Fruit fly (Drosophila melanogaster) whole organism, pupa: ENCODE results near the gene Nepl21.

Experiments used
- CG10348 ChIP-seq: fragments of 200-800 bp; sonication (Bioruptor generic); IDR thresholded peaks from 2 replicates; pipeline ENCODE4 v1.3.6; 2022; ENCODE audit warnings: missing biosample characterization, missing genetic modification characterization
- CG12605 ChIP-seq: fragments of 200-800 bp; sonication (Bioruptor generic); IDR thresholded peaks from 2 replicates; pipeline ENCODE4 v1.3.6; 2022; ENCODE audit warnings: missing biosample characterization, missing genetic modification characterization
- CG13204 ChIP-seq: fragments of 200-800 bp; sonication (Bioruptor generic); optimal IDR thresholded peaks from 2 replicates; lab custom pipeline; 2018; ENCODE audit warnings: missing biosample characterization, mild to moderate bottlenecking, missing genetic modification characterization, moderate library complexity
- CG17806 ChIP-seq: fragments of 200-800 bp; sonication (Bioruptor generic); optimal IDR thresholded peaks from 2 replicates; lab custom pipeline; 2018; ENCODE audit warnings: missing biosample characterization, mild to moderate bottlenecking, missing genetic modification characterization, moderate library complexity
- CG32121 ChIP-seq: fragments of 200-800 bp; sonication (Bioruptor generic); IDR thresholded peaks from 2 replicates; pipeline ENCODE4 v1.3.6; 2022; ENCODE audit warnings: missing biosample characterization, missing genetic modification characterization
- CG34367 ChIP-seq: fragments of 200-800 bp; sonication (Bioruptor generic); optimal IDR thresholded peaks from 2 replicates; lab custom pipeline; 2018; ENCODE audit warnings: missing biosample characterization, mild to moderate bottlenecking, missing genetic modification characterization
- CG9948 ChIP-seq: fragments of 200-800 bp; sonication (Bioruptor generic); optimal IDR thresholded peaks from 2 replicates; lab custom pipeline; 2018; ENCODE audit warnings: missing biosample characterization, mild to moderate bottlenecking, missing genetic modification characterization, moderate library complexity
- D1 ChIP-seq: fragments of 200-800 bp; sonication (Bioruptor generic); optimal IDR thresholded peaks from 2 replicates; lab custom pipeline; 2018; ENCODE audit warnings: missing biosample characterization, mild to moderate bottlenecking, missing genetic modification characterization, moderate library complexity
- EcR ChIP-seq: fragments of 200-800 bp; sonication (Bioruptor generic); optimal IDR thresholded peaks from 3 replicates; lab custom pipeline; 2019; ENCODE audit warnings: missing biosample characterization, missing genetic modification characterization, mild to moderate bottlenecking, moderate library complexity, missing genetic modification reagents
- Ets98B ChIP-seq: fragments of 200-800 bp; sonication (Bioruptor generic); IDR thresholded peaks from 2 replicates; pipeline ENCODE4 v1.3.6; 2022; ENCODE audit warnings: missing biosample characterization, missing genetic modification characterization
- Pif1A ChIP-seq: fragments of 200-800 bp; sonication (Bioruptor generic); optimal IDR thresholded peaks from 3 replicates; lab custom pipeline; 2016; ENCODE audit warnings: missing biosample characterization, missing genetic modification characterization
- Pif1B ChIP-seq: fragments of 200-800 bp; sonication (Bioruptor generic); optimal IDR thresholded peaks from 3 replicates; lab custom pipeline; 2016; ENCODE audit warnings: missing biosample characterization, missing genetic modification characterization
- fd96Ca ChIP-seq: fragments of 200-800 bp; sonication (Bioruptor generic); IDR thresholded peaks from 3 replicates; pipeline ENCODE4 v1.3.6; 2022; ENCODE audit warnings: missing biosample characterization, missing genetic modification characterization
- rn ChIP-seq: fragments of 200-800 bp; sonication (Bioruptor generic); IDR thresholded peaks from 2 replicates; pipeline ENCODE4 v1.3.6; 2022; ENCODE audit warnings: missing biosample characterization, missing genetic modification characterization

dm6 chr3R:28891513-28892097, 8.1 kb downstream of the Nepl21 start:
- no peak for TF ChIP-seq CG9948
- peak; percentile 60 for TF ChIP-seq Ets98B (GFP tag; lab: Robert Waterston, UW)
- TF ChIP-seq CG12605 (GFP tag; lab: Robert Waterston, UW) = no peak
- TF ChIP-seq CG32121 (GFP tag; lab: Robert Waterston, UW) = peak; percentile 21; the same call in 1 of the 2 replicates
- TF ChIP-seq CG34367 (tag; lab: Kevin White, UChicago) = no peak
- TF ChIP-seq CG13204 (GFP tag; lab: Kevin White, UChicago) = peak; percentile 99
- TF ChIP-seq EcR (GFP tag; lab: Kevin White, UChicago) = no peak
- peak; percentile 39; the same call in 1 of the 3 replicates for TF ChIP-seq fd96Ca (GFP tag; lab: Robert Waterston, UW)
- no peak for TF ChIP-seq CG17806
- TF ChIP-seq rn (GFP tag; lab: Robert Waterston, UW) = no peak
- TF ChIP-seq D1 (tag; lab: Kevin White, UChicago) = no peak
- no peak for TF ChIP-seq CG10348 (GFP tag; lab: Robert Waterston, UW)
- peak; percentile 1 for TF ChIP-seq Pif1B
- TF ChIP-seq Pif1A = no peak
